Worm (Caenorhabditis elegans): ENCODE measurements around the gene nhr-190.

DNA sequence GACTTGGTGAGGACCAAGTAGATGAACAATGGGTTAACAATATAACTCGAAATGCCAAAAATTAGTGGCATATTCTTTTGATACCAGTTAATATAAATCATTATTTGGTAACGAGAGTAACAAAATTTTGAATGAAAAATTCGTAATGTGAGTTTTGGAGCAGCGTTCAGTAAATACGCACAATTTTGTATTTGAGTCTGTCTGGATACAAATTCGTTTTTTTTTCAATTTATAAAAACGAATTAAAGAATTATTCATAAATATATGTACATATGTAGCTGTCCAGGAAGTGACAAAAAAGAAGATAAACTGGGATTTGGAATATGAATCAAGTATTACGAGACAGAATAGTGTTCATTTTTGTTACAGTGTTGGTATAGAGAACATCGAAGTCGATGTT, 10.2 kb upstream of the nhr-190 start, which contains the start of gene srj-5:
- TF ChIP-seq mdl-1 (tag; optimal IDR thresholded peaks at IDR 0.05) (no peak), lin-15B (tag; optimal IDR thresholded peaks at IDR 0.05) (no peak), nhr-237 (tag; optimal IDR thresholded peaks at IDR 0.05) (no peak), unc-39 (tag; optimal IDR thresholded peaks at IDR 0.05) (no peak)
